Fruit fly (Drosophila melanogaster): Measurements from ENCODE around the gene IntS12.

The IntS12 gene

DNA sequence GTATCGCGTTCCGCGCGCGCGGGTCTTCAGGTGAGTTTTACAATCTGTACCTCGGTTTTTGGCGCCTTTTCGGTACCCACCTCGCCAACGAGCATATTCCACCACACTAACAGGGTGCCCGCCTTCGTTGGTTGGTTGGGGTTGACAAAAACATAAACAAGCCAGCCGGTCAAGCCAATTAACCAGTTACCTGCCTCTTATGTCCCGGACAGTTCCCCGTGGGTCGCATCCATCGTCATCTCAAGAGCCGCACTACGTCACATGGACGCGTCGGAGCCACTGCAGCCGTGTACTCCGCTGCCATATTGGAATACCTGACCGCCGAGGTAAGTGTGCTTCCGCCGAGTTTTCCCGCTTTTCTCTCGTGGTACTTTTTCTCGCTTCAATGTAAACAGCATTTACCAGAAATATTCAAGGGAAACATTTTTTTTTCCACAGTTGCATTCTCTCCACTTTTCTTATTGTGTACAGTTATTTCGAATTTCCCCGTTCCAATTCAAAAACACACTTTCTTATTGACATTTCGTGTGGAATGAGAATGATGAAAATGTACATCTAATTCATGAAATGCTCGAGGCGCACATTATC, 4.4 kb downstream of the IntS12 start (continued):
- TF ChIP-seq CG30431 (GFP tag; optimal IDR thresholded peaks at IDR 0.05) (no peak), BtbVII (GFP tag; optimal IDR thresholded peaks at IDR 0.05) (no peak), CG16779 (GFP tag; IDR thresholded peaks at IDR 0.05) (no peak), Six4 (GFP tag; optimal IDR thresholded peaks at IDR 0.05) (no peak), Xbp1 (GFP tag; optimal IDR thresholded peaks at IDR 0.05) (no peak), Sry-δ (GFP tag; optimal IDR thresholded peaks at IDR 0.05) (no peak), CG11560 (tag; IDR thresholded peaks at IDR 0.05) (0 out of 3 replicates have a peak, but pooled peaks have one; percentile 9), yki (optimal IDR thresholded peaks at IDR 0.05) (no peak), CG17568 (GFP tag; optimal IDR thresholded peaks at IDR 0.05) (no peak), fd64A (GFP tag; optimal IDR thresholded peaks at IDR 0.05) (peak; percentile 15), kay (GFP tag; optimal IDR thresholded peaks at IDR 0.05) (no peak), CG14667 (GFP tag; IDR thresholded peaks at IDR 0.05) (no peak), CG15073 (GFP tag; optimal IDR thresholded peaks at IDR 0.05) (no peak), jigr1 (GFP tag; IDR thresholded peaks at IDR 0.05) (no peak), CG12071 (GFP tag; optimal IDR thresholded peaks at IDR 0.05) (no peak), CG34422 (GFP tag; IDR thresholded peaks at IDR 0.05) (no peak; the same call in 2 of the 3 replicates), pnt (GFP tag; optimal IDR thresholded peaks at IDR 0.05) (no peak), CG33213 (GFP tag; optimal IDR thresholded peaks at IDR 0.05) (no peak), TFAM (GFP tag; optimal IDR thresholded peaks at IDR 0.05) (no peak), CG3726 (GFP tag; IDR thresholded peaks at IDR 0.05) (no peak), Mes4 (GFP tag; optimal IDR thresholded peaks at IDR 0.05) (peak; percentile 23), Gug (GFP tag; IDR thresholded peaks at IDR 0.05) (no peak), CG32532 (GFP tag; IDR thresholded peaks at IDR 0.05) (peak; percentile 16; the same call in 1 of the 2 replicates), cas (GFP tag; IDR thresholded peaks at IDR 0.05) (no peak), sens (GFP tag) (peak; percentile 79), az2 (GFP tag; optimal IDR thresholded peaks at IDR 0.05) (no peak), Lhr (GFP tag; optimal IDR thresholded peaks at IDR 0.05) (no peak), CG12299 (tag; optimal IDR thresholded peaks at IDR 0.05) (no peak), Antp (GFP tag; optimal IDR thresholded peaks at IDR 0.05) (no peak), bbx (GFP tag; IDR thresholded peaks at IDR 0.05; ENCODE audit: partially characterized antibody) (no peak), CG4282 (GFP tag; optimal IDR thresholded peaks at IDR 0.05) (no peak), Med (GFP tag) (peak; percentile 87), CrebB (tag; optimal IDR thresholded peaks at IDR 0.05) (no peak), cwo (GFP tag; optimal IDR thresholded peaks at IDR 0.05) (no peak), CG1024 (GFP tag; IDR thresholded peaks at IDR 0.05) (no peak), CG43689 (GFP tag; IDR thresholded peaks at IDR 0.05) (no peak), run (tag; optimal IDR thresholded peaks at IDR 0.05) (no peak), Myb (GFP tag; optimal IDR thresholded peaks at IDR 0.05) (no peak), CG6689 (GFP tag; IDR thresholded peaks at IDR 0.05) (no peak), CG5953 (GFP tag; IDR thresholded peaks at IDR 0.05) (peak; percentile 42; the same call in 1 of the 2 replicates), CG2129 (GFP tag; IDR thresholded peaks at IDR 0.05; ENCODE audit: partially characterized antibody) (no peak), YL-1 (GFP tag; optimal IDR thresholded peaks at IDR 0.05) (no peak), CG18599 (GFP tag; optimal IDR thresholded peaks at IDR 0.05) (no peak), dmrt99B (tag; optimal IDR thresholded peaks at IDR 0.05) (no peak), pfk (GFP tag; optimal IDR thresholded peaks at IDR 0.05) (no peak), trem (tag; optimal IDR thresholded peaks at IDR 0.05) (no peak), GATAe (GFP tag; conservative IDR thresholded peaks at IDR 0.05) (no peak), CG8290 (GFP tag; optimal IDR thresholded peaks at IDR 0.05) (no peak), CG8290 (tag; optimal IDR thresholded peaks at IDR 0.05) (peak in 1 of 2 experiments; percentile 35), Ravus (GFP tag; IDR thresholded peaks at IDR 0.05) (no peak), Drgx (GFP tag; IDR thresholded peaks at IDR 0.05) (0 out of 2 replicates have a peak, but pooled peaks have one; percentile 9), ap (GFP tag; IDR thresholded peaks at IDR 0.05) (0 out of 2 replicates have a peak, but pooled peaks have one; percentile 10)

All from whole organism, embryonic.